Worm (Caenorhabditis elegans) whole organism, late embryonic: Measurements from ENCODE around the gene C08F11.1.

Experiments used
- C08G9.2 ChIP-seq: sonication (generic microtip); optimal IDR thresholded peaks from 2 replicates; lab custom pipeline; 2016; ENCODE audit warnings: mild to moderate bottlenecking, missing genetic modification characterization, moderate library complexity, missing compliant biosample characterization
- C38D4.7 ChIP-seq: fragments of 200-800 bp; sonication (Bioruptor generic); optimal IDR thresholded peaks from 2 replicates; lab custom pipeline; 2018; ENCODE audit warnings: mild to moderate bottlenecking, missing genetic modification characterization, moderate library complexity, missing compliant biosample characterization
- K02D7.2 ChIP-seq: sonication (generic microtip); optimal IDR thresholded peaks from 2 replicates; lab custom pipeline; 2017; ENCODE audit warnings: mild to moderate bottlenecking, missing genetic modification characterization, missing compliant biosample characterization
- ama-1 ChIP-seq: fragments of 150-350 bp; optimal IDR thresholded peaks from 2 replicates; lab custom pipeline; 2014
- ceh-18 ChIP-seq: sonication (generic microtip); optimal IDR thresholded peaks from 2 replicates; lab custom pipeline; 2016; ENCODE audit warnings: missing genetic modification characterization, missing compliant biosample characterization
- ceh-48 ChIP-seq: sonication (generic microtip); optimal IDR thresholded peaks from 2 replicates; lab custom pipeline; 2016; ENCODE audit warnings: missing genetic modification characterization, inconsistent platforms, missing compliant biosample characterization
- ceh-6 ChIP-seq: fragments of 200-800 bp; sonication (Bioruptor generic); optimal IDR thresholded peaks from 2 replicates; lab custom pipeline; 2018; ENCODE audit warnings: mild to moderate bottlenecking, missing genetic modification characterization, missing compliant biosample characterization
- dmd-4 ChIP-seq: sonication (generic microtip); optimal IDR thresholded peaks from 2 replicates; lab custom pipeline; 2016; ENCODE audit warnings: borderline replicate concordance, missing genetic modification characterization, missing compliant biosample characterization
- dve-1 ChIP-seq: sonication (generic microtip); optimal IDR thresholded peaks from 2 replicates; lab custom pipeline; 2017; ENCODE audit warnings: antibody characterized with exemption, mild to moderate bottlenecking, missing genetic modification characterization, missing compliant biosample characterization
- elt-2 ChIP-seq: sonication (generic microtip); optimal IDR thresholded peaks from 2 replicates; lab custom pipeline; 2016; ENCODE audit warnings: missing genetic modification reagents, missing genetic modification characterization, missing compliant biosample characterization
- eyg-1 ChIP-seq: sonication (generic microtip); optimal IDR thresholded peaks from 2 replicates; lab custom pipeline; 2016; ENCODE audit warnings: missing genotype, missing genetic modification characterization, missing compliant biosample characterization
- fax-1 ChIP-seq: sonication (generic microtip); optimal IDR thresholded peaks from 2 replicates; lab custom pipeline; 2016; ENCODE audit warnings: missing genotype, missing genetic modification characterization, missing compliant biosample characterization
- fkh-10 ChIP-seq: fragments of 150-350 bp; optimal IDR thresholded peaks from 2 replicates; lab custom pipeline; 2014; ENCODE audit warnings: missing biosample characterization, missing genetic modification reagents, missing genetic modification characterization
- gmeb-2 ChIP-seq: sonication (generic microtip); optimal IDR thresholded peaks from 2 replicates; lab custom pipeline; 2016; ENCODE audit warnings: missing genetic modification characterization, inconsistent platforms, missing compliant biosample characterization
- hlh-15 ChIP-seq: sonication (generic microtip); optimal IDR thresholded peaks from 2 replicates; lab custom pipeline; 2016; ENCODE audit warnings: missing genetic modification characterization, missing compliant biosample characterization
- hlh-30 ChIP-seq: sonication (generic microtip); optimal IDR thresholded peaks from 2 replicates; lab custom pipeline; 2017; ENCODE audit warnings: antibody characterized with exemption, missing genetic modification characterization, missing compliant biosample characterization; ENCODE audit not compliant: insufficient read depth
- hlh-8 ChIP-seq: sonication (generic microtip); optimal IDR thresholded peaks from 2 replicates; lab custom pipeline; 2016; ENCODE audit warnings: missing genotype, missing genetic modification characterization, missing compliant biosample characterization
- lim-6 ChIP-seq: sonication (generic microtip); optimal IDR thresholded peaks from 2 replicates; lab custom pipeline; 2016; ENCODE audit warnings: missing genetic modification characterization, missing compliant biosample characterization
- lin-11 ChIP-seq: fragments of 200-800 bp; sonication (Bioruptor generic); optimal IDR thresholded peaks from 2 replicates; lab custom pipeline; 2018; ENCODE audit warnings: mild to moderate bottlenecking, missing genetic modification characterization, missing compliant biosample characterization
- madf-2 ChIP-seq: sonication (generic microtip); optimal IDR thresholded peaks from 2 replicates; lab custom pipeline; 2017; ENCODE audit warnings: missing genetic modification characterization, missing compliant biosample characterization
- mec-3 ChIP-seq: sonication (generic microtip); optimal IDR thresholded peaks from 2 replicates; lab custom pipeline; 2016; ENCODE audit warnings: borderline replicate concordance, missing genetic modification characterization, missing compliant biosample characterization
- nfya-1 ChIP-seq: sonication (generic microtip); optimal IDR thresholded peaks from 2 replicates; lab custom pipeline; 2017; ENCODE audit warnings: missing genetic modification characterization, mild to moderate bottlenecking, missing compliant biosample characterization, antibody characterized with exemption, moderate library complexity
- nhr-11 ChIP-seq: fragments of 150-350 bp; optimal IDR thresholded peaks from 2 replicates; lab custom pipeline; 2014; ENCODE audit warnings: missing biosample characterization, missing genetic modification characterization
- npax-4 ChIP-seq: sonication (generic microtip); optimal IDR thresholded peaks from 2 replicates; lab custom pipeline; 2016; ENCODE audit warnings: missing genetic modification characterization, missing compliant biosample characterization
- pat-9 ChIP-seq: fragments of 200-800 bp; sonication (Bioruptor generic); optimal IDR thresholded peaks from 2 replicates; lab custom pipeline; 2018; ENCODE audit warnings: mild to moderate bottlenecking, missing genetic modification characterization, moderate library complexity, missing compliant biosample characterization
- pqm-1 ChIP-seq: sonication (generic microtip); optimal IDR thresholded peaks from 2 replicates; lab custom pipeline; 2016; ENCODE audit warnings: missing genetic modification characterization, missing compliant biosample characterization
- ref-2 ChIP-seq: sonication (generic microtip); optimal IDR thresholded peaks from 2 replicates; lab custom pipeline; 2016; ENCODE audit warnings: missing genetic modification characterization, missing compliant biosample characterization
- sox-4 ChIP-seq: sonication (generic microtip); optimal IDR thresholded peaks from 2 replicates; lab custom pipeline; 2017; ENCODE audit warnings: mild to moderate bottlenecking, missing genetic modification characterization, inconsistent platforms, missing compliant biosample characterization

C08F11.1 gene

DNA sequence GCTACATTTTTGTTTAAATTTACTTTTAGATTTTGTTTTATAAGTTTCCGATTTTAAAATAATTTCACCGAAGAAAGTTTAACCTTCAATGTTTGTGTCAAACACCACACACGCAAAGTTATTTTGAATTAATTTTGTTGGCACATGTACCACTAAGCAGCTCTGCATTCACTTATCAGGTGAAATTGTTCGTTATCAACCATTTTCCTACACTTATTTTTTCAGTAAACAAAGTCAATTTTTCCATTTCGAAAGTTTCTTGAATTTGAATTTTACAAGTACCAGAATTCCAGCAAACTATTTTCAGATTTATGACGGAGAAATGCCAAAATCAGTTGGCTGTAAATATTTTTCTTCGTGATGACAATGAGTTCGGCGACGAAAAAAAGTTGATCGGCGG is 4.4 kb upstream of the C08F11.1 start, which contains the start of gene C08F11.3:
Gene C08F11.3 (plus strand): TSS at position 301 of the 400 bp plus-strand sequence.
- TF ChIP-seq C08G9.2 (tag; lab: Kevin White, UChicago) (no peak), mec-3 (tag; lab: Kevin White, UChicago) (no peak), dmd-4 (tag; lab: Kevin White, UChicago) (no peak), pat-9 (tag; lab: Kevin White, UChicago) (no peak)

DNA sequence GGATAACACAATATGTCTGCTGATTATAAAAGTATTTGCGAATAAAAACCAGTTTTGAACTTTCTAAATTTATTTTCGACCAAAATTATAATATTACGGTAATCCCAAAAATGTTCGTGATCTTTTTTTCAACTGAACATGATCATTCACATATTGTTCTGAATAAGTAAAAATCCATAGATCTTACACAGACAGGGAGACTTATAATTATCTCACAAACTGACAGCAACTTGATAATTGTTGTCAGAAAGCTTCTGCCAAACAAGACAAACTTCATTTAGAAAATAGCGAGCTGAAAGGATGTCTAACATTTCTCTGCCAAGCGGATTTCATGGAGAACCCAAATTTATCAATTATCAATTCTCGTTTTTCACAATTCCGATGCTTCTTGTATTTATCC is 2.8 kb downstream of the C08F11.1 start, which contains the start of gene sru-21:
Gene sru-21 (plus strand): TSS at position 301 of the 400 bp plus-strand sequence.
- no peak for TF ChIP-seq fkh-10 (GFP tag; lab: Kevin White, UChicago)
- TF ChIP-seq lim-6, result no peak
- no peak for TF ChIP-seq ceh-48 (tag; lab: Kevin White, UChicago)
- TF ChIP-seq mec-3 (tag; lab: Kevin White, UChicago), result no peak

DNA sequence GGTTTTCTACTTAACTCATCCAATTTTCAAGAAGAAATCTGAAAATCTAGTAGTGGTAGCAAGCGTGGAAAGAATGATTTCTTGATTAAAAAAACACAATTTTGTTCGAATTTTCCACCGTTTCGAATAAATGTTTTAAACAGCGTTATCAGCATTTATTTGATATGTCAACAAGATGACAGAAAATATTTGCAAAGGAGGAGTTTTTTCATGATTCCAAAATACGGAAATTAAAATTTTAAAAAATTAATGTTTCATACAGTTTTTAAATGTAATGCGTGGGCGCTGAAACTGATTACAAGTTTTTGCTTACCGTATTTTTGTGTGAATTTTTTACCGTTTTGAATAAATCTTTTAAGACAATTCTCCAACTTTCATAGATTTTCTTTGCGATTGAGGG is 9.0 kb downstream of the C08F11.1 start:
- TF ChIP-seq ceh-6 (GFP tag; lab: Kevin White, UChicago) (no peak), nhr-11 (tag; lab: Kevin White, UChicago) (no peak), fkh-10 (GFP tag; lab: Kevin White, UChicago) (no peak)
- TF ChIP-seq, all 69 proteins: peak for 0

DNA sequence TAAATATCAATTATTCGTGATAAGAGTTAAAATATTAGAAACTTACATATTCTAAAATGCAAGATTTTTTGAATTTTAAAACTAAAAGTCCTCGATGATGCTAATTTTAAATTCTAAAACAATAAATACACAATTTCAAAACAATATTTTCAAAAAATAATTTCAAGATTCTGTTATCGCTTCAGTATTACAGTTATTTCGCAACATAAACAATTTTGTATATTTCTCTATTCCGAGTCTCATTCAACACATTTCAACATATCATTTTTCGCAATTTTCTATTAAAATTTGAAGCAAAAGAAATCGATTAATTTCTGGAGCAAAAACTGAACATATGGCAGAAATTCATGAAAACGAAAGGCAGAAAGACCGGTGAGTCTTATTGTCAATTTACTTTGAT is 9.5 kb downstream of the C08F11.1 start, which contains the start of gene fbxa-98:
Gene fbxa-98 (plus strand): TSS at position 243 of the 400 bp plus-strand sequence.
- TF ChIP-seq gmeb-2 (tag; lab: Kevin White, UChicago), result no peak
- no peak for TF ChIP-seq hlh-30 (tag; lab: Kevin White, UChicago)
- no peak for TF ChIP-seq fkh-10 (GFP tag; lab: Kevin White, UChicago)
- TF ChIP-seq dve-1 (tag; lab: Kevin White, UChicago), result no peak
- no peak for TF ChIP-seq npax-4 (tag; lab: Kevin White, UChicago)
- no peak for TF ChIP-seq madf-2 (tag; lab: Kevin White, UChicago)

DNA sequence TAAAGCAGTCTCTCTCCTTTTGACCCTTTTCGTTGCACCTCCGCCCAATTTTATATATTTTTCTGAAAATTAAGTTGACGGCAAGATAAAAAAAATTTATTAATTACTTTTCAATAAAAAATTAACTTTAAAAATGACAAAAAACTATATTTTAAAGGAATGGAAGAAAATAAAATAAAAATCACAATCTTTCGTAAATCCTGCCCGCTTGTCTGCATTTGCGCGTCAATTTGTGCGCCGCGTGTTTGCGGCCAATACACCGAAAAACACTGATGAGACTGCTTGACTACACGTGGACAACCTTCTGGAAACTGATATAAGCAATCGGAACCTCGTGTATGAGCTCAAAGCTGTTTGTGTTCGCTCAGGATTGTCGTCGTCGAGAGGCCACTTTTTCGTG is 13.3 kb downstream of the C08F11.1 start, which contains the start of gene C08F11.7:
Gene C08F11.7 (plus strand): TSS at position 301 of the 400 bp plus-strand sequence.
- no peak for TF ChIP-seq mec-3 (tag; lab: Kevin White, UChicago)
- no peak for TF ChIP-seq lin-11 (tag; lab: Kevin White, UChicago)
- TF ChIP-seq ref-2 (tag; lab: Kevin White, UChicago), result no peak
- TF ChIP-seq eyg-1 (tag; lab: Kevin White, UChicago), result no peak
- no peak for TF ChIP-seq ceh-18 (tag; lab: Kevin White, UChicago)
- no peak for TF ChIP-seq nfya-1 (tag; lab: Kevin White, UChicago)
- TF ChIP-seq ama-1 (lab: Kevin White, UChicago), result no peak
- TF ChIP-seq, all 69 proteins: peak for 0

DNA sequence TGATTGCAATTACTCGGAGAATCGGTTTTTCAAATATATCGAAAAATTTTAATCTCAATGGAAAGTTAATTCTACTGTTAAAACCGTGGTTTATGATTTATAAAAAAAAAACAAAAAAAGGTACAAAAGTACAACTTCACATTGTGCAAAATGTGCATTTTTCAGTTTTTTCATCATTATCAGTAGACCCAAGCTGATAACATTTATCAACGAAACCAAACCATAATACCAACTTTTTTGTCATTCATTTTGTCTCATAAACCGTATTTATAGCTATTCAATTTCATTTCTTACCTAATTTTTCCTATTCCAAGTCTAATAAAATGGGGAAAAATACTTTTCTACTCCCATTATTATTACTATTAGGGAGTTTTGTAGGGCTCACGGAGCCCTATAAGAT is 15.4 kb downstream of the C08F11.1 start, which contains the start of gene ugt-22:
Gene ugt-22 (plus strand): TSS at position 234 of the 400 bp plus-strand sequence.
- TF ChIP-seq pat-9 (tag; lab: Kevin White, UChicago) (no peak), elt-2 (peak; percentile 67)

DNA sequence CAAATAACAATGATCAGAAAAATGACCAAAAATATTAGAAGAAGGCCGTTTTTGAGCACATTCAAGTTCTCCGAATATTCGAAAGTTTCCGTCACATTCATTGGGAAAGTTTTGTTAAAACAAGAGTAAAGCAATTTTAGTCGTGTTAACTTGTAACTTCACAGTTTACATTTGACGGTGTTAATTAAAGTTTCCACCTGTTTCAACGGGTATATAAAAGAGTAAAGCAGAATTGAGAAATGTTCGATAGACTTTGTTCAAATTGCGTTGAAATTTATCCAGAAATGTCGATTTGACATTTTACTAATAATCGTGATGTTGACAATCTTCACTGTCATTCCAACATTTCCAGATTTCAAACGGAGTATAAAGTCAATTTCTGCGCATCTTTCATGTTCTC is 22.2 kb downstream of the C08F11.1 start, which contains the start of gene srz-29:
Gene srz-29 (minus strand): TSS at position 101 of the 400 bp plus-strand sequence.
- no peak for TF ChIP-seq pqm-1 (tag; lab: Kevin White, UChicago)
- no peak for TF ChIP-seq sox-4 (tag; lab: Kevin White, UChicago)
- TF ChIP-seq fax-1 (tag; lab: Kevin White, UChicago), result no peak
- TF ChIP-seq hlh-15 (tag; lab: Kevin White, UChicago), result no peak
- TF ChIP-seq K02D7.2, result no peak
- TF ChIP-seq C38D4.7 (GFP tag; lab: Kevin White, UChicago), result no peak
- TF ChIP-seq elt-2, result no peak
- no peak for TF ChIP-seq hlh-8 (tag; lab: Kevin White, UChicago)
